Fruit fly (Drosophila melanogaster): Measurements from ENCODE around the gene cDIP.

cDIP gene

dm6 chr3R:21188540-21189276, 27.8 kb upstream of the cDIP start (continued):
- TF ChIP-seq ara (GFP tag; IDR thresholded peaks at IDR 0.05) (peak; percentile 46; the same call in 1 of the 2 replicates), cg (GFP tag; optimal IDR thresholded peaks at IDR 0.05) (peak; percentile 100), CG8290 (GFP tag; optimal IDR thresholded peaks at IDR 0.05) (no peak), CG8290 (tag; optimal IDR thresholded peaks at IDR 0.05) (peak; percentile 6 to 90), ac (GFP tag; optimal IDR thresholded peaks at IDR 0.05) (peak; percentile 26), CG12391 (tag; optimal IDR thresholded peaks at IDR 0.05) (peak; percentile 13), ftz-f1 (GFP tag; optimal IDR thresholded peaks at IDR 0.05) (peak; percentile 70), Gug (GFP tag; IDR thresholded peaks at IDR 0.05) (no peak), sug (tag; optimal IDR thresholded peaks at IDR 0.05) (peak; percentile 80), CG12104 (GFP tag; optimal IDR thresholded peaks at IDR 0.05) (no peak), stc (GFP tag; IDR thresholded peaks at IDR 0.05) (peak; percentile 30; the same call in 1 of the 2 replicates), bigmax (GFP tag; optimal IDR thresholded peaks at IDR 0.05) (peak; percentile 42), Eip74EF (GFP tag; optimal IDR thresholded peaks at IDR 0.05) (peak in 1 of 2 experiments; percentile 70), chm (GFP tag; IDR thresholded peaks at IDR 0.05) (peak; percentile 89), Nf-YB (GFP tag; optimal IDR thresholded peaks at IDR 0.05) (peak; percentile 9), Side (GFP tag; optimal IDR thresholded peaks at IDR 0.05) (peak; percentile 61), Vsx1 (GFP tag; optimal IDR thresholded peaks at IDR 0.05) (peak; percentile 73), CG4730 (GFP tag; IDR thresholded peaks at IDR 0.05) (no peak), CG8388 (GFP tag; optimal IDR thresholded peaks at IDR 0.05) (peak; percentile 25), zen (tag; optimal IDR thresholded peaks at IDR 0.05) (no peak), CG5953 (GFP tag; IDR thresholded peaks at IDR 0.05) (no peak), CG17829 (tag; optimal IDR thresholded peaks at IDR 0.05) (peak; percentile 17), BtbVII (GFP tag; optimal IDR thresholded peaks at IDR 0.05) (peak; percentile 48), br (optimal IDR thresholded peaks at IDR 0.05) (no peak), sna (GFP tag; IDR thresholded peaks at IDR 0.05; ENCODE audit: partially characterized antibody) (0 out of 2 replicates have a peak, but pooled peaks have one; percentile 48), BEAF-32 (GFP tag; optimal IDR thresholded peaks at IDR 0.05) (peak; percentile 1), MTF-1 (GFP tag; optimal IDR thresholded peaks at IDR 0.05; ENCODE audit: borderline replicate concordance) (peak; percentile 73), Atf6 (GFP tag; IDR thresholded peaks at IDR 0.05) (peak; percentile 45; the same call in 1 of the 2 replicates), kah (GFP tag; optimal IDR thresholded peaks at IDR 0.05) (peak; percentile 61), CG6813 (GFP tag; optimal IDR thresholded peaks at IDR 0.05) (peak; percentile 52), dm (GFP tag; optimal IDR thresholded peaks at IDR 0.05) (peak; percentile 80), CG3163 (GFP tag; optimal IDR thresholded peaks at IDR 0.05) (peak; percentile 41), CG2116 (GFP tag; optimal IDR thresholded peaks at IDR 0.05) (no peak), CG12659 (GFP tag; optimal IDR thresholded peaks at IDR 0.05) (no peak), Bteb2 (GFP tag; optimal IDR thresholded peaks at IDR 0.05) (no peak), abd-A (tag; optimal IDR thresholded peaks at IDR 0.05) (peak; percentile 95), NFAT (GFP tag; IDR thresholded peaks at IDR 0.05) (peak; percentile 46; the same call in 1 of the 2 replicates), CG3281 (GFP tag; optimal IDR thresholded peaks at IDR 0.05) (peak; percentile 31), CG2678 (tag; optimal IDR thresholded peaks at IDR 0.05) (peak; percentile 40), CG11456 (GFP tag; IDR thresholded peaks at IDR 0.05) (0 out of 3 replicates have a peak, but pooled peaks have one; percentile 59), CG4328 (GFP tag; optimal IDR thresholded peaks at IDR 0.05) (peak; percentile 37), CG10267 (tag; optimal IDR thresholded peaks at IDR 0.05) (no peak), nerfin-1 (tag; optimal IDR thresholded peaks at IDR 0.05) (peak; percentile 10), slbo (GFP tag; IDR thresholded peaks at IDR 0.05) (0 out of 2 replicates have a peak, but pooled peaks have one; percentile 3), Rfx (GFP tag; IDR thresholded peaks at IDR 0.05) (0 out of 2 replicates have a peak, but pooled peaks have one; percentile 32), fu2 (GFP tag; optimal IDR thresholded peaks at IDR 0.05) (no peak), CG7839 (tag; optimal IDR thresholded peaks at IDR 0.05) (peak; percentile 12), mld (GFP tag; IDR thresholded peaks at IDR 0.05; ENCODE audit: partially characterized antibody) (no peak)

Measured in whole organism, embryonic.